Fruit fly (Drosophila melanogaster): Measurements from ENCODE around the gene Elo68beta.

DNA sequence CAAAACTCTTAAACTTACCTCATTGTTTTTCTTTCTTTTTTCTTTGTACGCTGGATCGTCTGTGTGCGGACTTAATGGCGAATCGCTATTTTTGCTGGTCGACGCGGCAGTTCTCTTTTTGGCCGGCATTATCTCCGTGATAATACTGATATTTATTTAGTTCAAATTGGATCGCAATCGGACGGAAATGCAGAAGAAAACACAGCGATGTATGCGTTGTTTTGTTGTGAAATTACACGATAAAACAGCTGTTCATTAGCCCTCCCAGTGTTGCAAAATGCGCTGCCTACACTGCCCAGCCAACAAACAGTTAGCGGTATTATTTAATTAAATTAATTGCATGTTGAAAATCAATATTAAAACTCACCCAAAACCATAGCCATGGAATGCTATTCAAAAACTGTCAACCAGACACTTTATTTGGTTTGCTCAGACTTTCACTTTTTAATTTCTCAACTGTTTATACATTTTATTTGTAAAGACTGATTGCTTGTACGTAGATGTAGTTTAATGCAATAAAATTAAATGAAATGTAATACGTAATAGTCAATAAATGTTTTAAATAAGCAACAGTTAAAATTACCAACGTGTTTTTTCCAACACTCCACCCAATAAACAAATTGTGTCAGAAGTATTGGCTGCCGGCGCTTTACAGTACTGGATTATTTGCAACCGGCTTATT, 3.4 kb downstream of the Elo68beta start, which contains the start of the genes Irbp18 and APP-BP1:
- no peak for TF ChIP-seq CG8478 (optimal IDR thresholded peaks at IDR 0.05)
- TF ChIP-seq CTCF (optimal IDR thresholded peaks at IDR 0.05): no peak
